Fruit fly (Drosophila melanogaster) whole organism, embryonic: ENCODE data around the gene CG2059.
A peak's percentile ranks its signal among the peaks of the same experiment; 100 is the strongest.

Experiments used
- Asciz ChIP-seq: fragments of 200-800 bp; sonication (Bioruptor generic); optimal IDR thresholded peaks from 2 replicates; lab custom pipeline; 2017; ENCODE audit warnings: missing biosample characterization, mild to moderate bottlenecking, missing genetic modification characterization, missing genetic modification reagents
- BEAF-32 ChIP-seq: fragments of 200-800 bp; sonication (Bioruptor generic); optimal IDR thresholded peaks from 3 replicates; lab custom pipeline; 2017; ENCODE audit warnings: missing biosample characterization, missing genetic modification characterization, mild to moderate bottlenecking, moderate library complexity, missing genetic modification reagents
- BtbVII ChIP-seq: fragments of 200-800 bp; sonication (Bioruptor generic); optimal IDR thresholded peaks from 3 replicates; lab custom pipeline; 2017; ENCODE audit warnings: missing biosample characterization, mild to moderate bottlenecking, missing genetic modification characterization
- CG1024 ChIP-seq: fragments of 200-800 bp; sonication (Bioruptor generic); IDR thresholded peaks from 2 replicates; pipeline ENCODE4 v1.3.6; 2022; ENCODE audit warnings: missing biosample characterization, missing genetic modification characterization
- CG10462 ChIP-seq: fragments of 200-800 bp; sonication (Bioruptor generic); optimal IDR thresholded peaks from 2 replicates; lab custom pipeline; 2016; ENCODE audit warnings: missing biosample characterization, missing genetic modification characterization
- CG11085 ChIP-seq: fragments of 200-800 bp; sonication (Bioruptor generic); IDR thresholded peaks from 2 replicates; pipeline ENCODE4 v1.3.6; 2022; ENCODE audit warnings: missing biosample characterization, missing genetic modification characterization
- CG15479 ChIP-seq: fragments of 200-800 bp; sonication (Bioruptor generic); optimal IDR thresholded peaks from 3 replicates; lab custom pipeline; 2019; ENCODE audit warnings: missing biosample characterization, mild to moderate bottlenecking, missing genetic modification characterization, moderate library complexity
- CG15696 ChIP-seq: fragments of 200-800 bp; sonication (Bioruptor generic); optimal IDR thresholded peaks from 2 replicates; lab custom pipeline; 2019; ENCODE audit warnings: missing biosample characterization, mild to moderate bottlenecking, missing genetic modification characterization, moderate library complexity
- CG18476 ChIP-seq: fragments of 200-800 bp; sonication (Bioruptor generic); optimal IDR thresholded peaks from 2 replicates; lab custom pipeline; 2016; ENCODE audit warnings: missing biosample characterization, mild to moderate bottlenecking, missing genetic modification characterization
- CG2199 ChIP-seq: fragments of 200-800 bp; sonication (Bioruptor generic); IDR thresholded peaks from 3 replicates; pipeline ENCODE4 v1.3.6; 2022; ENCODE audit warnings: missing biosample characterization, missing genetic modification characterization
- CG31224 ChIP-seq: fragments of 200-800 bp; sonication (Bioruptor generic); IDR thresholded peaks from 2 replicates; pipeline ENCODE4 v1.3.6; 2022; ENCODE audit warnings: missing biosample characterization, missing genetic modification characterization
- CG5180 ChIP-seq: fragments of 200-800 bp; sonication (Bioruptor generic); optimal IDR thresholded peaks from 3 replicates; lab custom pipeline; 2017; ENCODE audit warnings: missing biosample characterization, missing genetic modification characterization, mild to moderate bottlenecking, moderate library complexity, missing genetic modification reagents
- CG6272 ChIP-seq: fragments of 200-800 bp; sonication (Bioruptor generic); IDR thresholded peaks from 2 replicates; pipeline ENCODE4 v1.3.6; 2022; ENCODE audit warnings: missing biosample characterization, missing genetic modification characterization
- CG8290 ChIP-seq, 3 experiments: fragments of 200-800 bp; sonication (Bioruptor generic); optimal IDR thresholded peaks; 2 replicates each; lab custom pipeline; 2016 to 2019; ENCODE audit warnings: missing biosample characterization in 3 of 3, missing genetic modification characterization in 3 of 3, mild to moderate bottlenecking in 2 of 3, moderate library complexity in 1 of 3
- CG8765 ChIP-seq: fragments of 200-800 bp; sonication (Bioruptor generic); IDR thresholded peaks from 2 replicates; pipeline ENCODE4 v1.3.6; 2022; ENCODE audit warnings: missing biosample characterization, missing genetic modification characterization
- D ChIP-seq, 2 experiments: fragments of 200-800 bp in 1 of 2; fragments of >200 bp in 1 of 2; sonication (Bioruptor generic) in 1 of 2; optimal IDR thresholded peaks; 2 replicates in 1 of 2; 3 replicates in 1 of 2; lab custom pipeline; 2017; ENCODE audit warnings: mild to moderate bottlenecking in 1 of 2, missing biosample characterization in 1 of 2, missing genetic modification characterization in 1 of 2, missing genetic modification reagents in 1 of 2
- D19A ChIP-seq: fragments of 200-800 bp; optimal IDR thresholded peaks from 3 replicates; lab custom pipeline; 2019; ENCODE audit warnings: missing biosample characterization, mild to moderate bottlenecking, missing genetic modification characterization, moderate library complexity
- Fer2 ChIP-seq: fragments of 200-800 bp; sonication (Bioruptor generic); optimal IDR thresholded peaks from 2 replicates; lab custom pipeline; 2018; ENCODE audit warnings: missing biosample characterization, mild to moderate bottlenecking, missing genetic modification characterization, moderate library complexity
- HLH4C ChIP-seq: fragments of 200-800 bp; sonication (Bioruptor generic); IDR thresholded peaks from 3 replicates; pipeline ENCODE4 v1.3.6; 2022; ENCODE audit warnings: missing biosample characterization, missing genetic modification characterization; ENCODE audit not compliant: partially characterized antibody
- Hand ChIP-seq: fragments of 200-800 bp; sonication (Bioruptor generic); optimal IDR thresholded peaks from 2 replicates; lab custom pipeline; 2017; ENCODE audit warnings: mild to moderate bottlenecking, missing biosample characterization, missing genetic modification reagents, missing genetic modification characterization
- Hey ChIP-seq: fragments of 200-800 bp; sonication (Bioruptor generic); optimal IDR thresholded peaks from 3 replicates; lab custom pipeline; 2018; ENCODE audit warnings: missing biosample characterization, mild to moderate bottlenecking, missing genetic modification characterization
- Hr78 ChIP-seq, 2 experiments: fragments of 200-800 bp in 1 of 2; fragments of >200 bp in 1 of 2; sonication (Bioruptor generic) in 1 of 2; optimal IDR thresholded peaks; 2 replicates each; lab custom pipeline; 2017 to 2019; ENCODE audit warnings: missing biosample characterization in 2 of 2, missing genetic modification characterization in 2 of 2, mild to moderate bottlenecking in 1 of 2, moderate library complexity in 1 of 2
- Meics ChIP-seq: fragments of 200-800 bp; sonication (Bioruptor generic); optimal IDR thresholded peaks from 2 replicates; lab custom pipeline; 2017; ENCODE audit warnings: missing biosample characterization, mild to moderate bottlenecking, missing genetic modification characterization
- Pdp1 ChIP-seq, 2 experiments: fragments of 200-800 bp; sonication (Bioruptor generic); optimal IDR thresholded peaks; 3 replicates each; lab custom pipeline; 2016; ENCODE audit warnings: missing biosample characterization in 2 of 2, missing genetic modification characterization in 2 of 2, mild to moderate bottlenecking in 1 of 2, moderate library complexity in 1 of 2
- Ravus ChIP-seq: fragments of 200-800 bp; sonication (Bioruptor generic); IDR thresholded peaks from 2 replicates; pipeline ENCODE4 v1.3.6; 2022; ENCODE audit warnings: missing biosample characterization, missing genetic modification characterization
- Trl ChIP-seq, 3 experiments: fragments of >200 bp in 2 of 3; fragments of 200-800 bp in 1 of 3; sonication (Bioruptor generic) in 1 of 3; optimal IDR thresholded peaks; 2 replicates in 1 of 3; 3 replicates in 2 of 3; lab custom pipeline; 2016 to 2017; ENCODE audit warnings: missing biosample characterization in 1 of 3, missing genetic modification characterization in 1 of 3
- Xrp1 ChIP-seq: fragments of 200-800 bp; sonication (Bioruptor generic); IDR thresholded peaks from 2 replicates; pipeline ENCODE4 v1.3.6; 2022; ENCODE audit warnings: missing biosample characterization, missing genetic modification characterization
- caup ChIP-seq: fragments of 200-800 bp; sonication (Bioruptor generic); optimal IDR thresholded peaks from 3 replicates; lab custom pipeline; 2017; ENCODE audit warnings: missing biosample characterization, mild to moderate bottlenecking, missing genetic modification characterization, moderate library complexity; ENCODE audit not compliant: severe bottlenecking
- crc ChIP-seq: fragments of 200-800 bp; sonication (Bioruptor generic); optimal IDR thresholded peaks from 2 replicates; lab custom pipeline; 2016; ENCODE audit warnings: missing biosample characterization, missing genetic modification characterization
- croc ChIP-seq: fragments of 200-800 bp; sonication (Bioruptor generic); conservative IDR thresholded peaks from 3 replicates; pipeline ENCODE4 v1.3.6; 2022; ENCODE audit warnings: missing biosample characterization, missing genetic modification characterization
- dmrt99B ChIP-seq: fragments of 200-800 bp; sonication (Bioruptor generic); optimal IDR thresholded peaks from 2 replicates; lab custom pipeline; 2018; ENCODE audit warnings: missing biosample characterization, mild to moderate bottlenecking, missing genetic modification characterization, moderate library complexity
- dysf ChIP-seq: fragments of 200-800 bp; sonication (Bioruptor generic); IDR thresholded peaks from 3 replicates; pipeline ENCODE4 v1.3.6; 2022; ENCODE audit warnings: missing biosample characterization, missing genetic modification characterization
- fd96Cb ChIP-seq: fragments of 200-800 bp; sonication (Bioruptor generic); optimal IDR thresholded peaks from 2 replicates; lab custom pipeline; 2018; ENCODE audit warnings: missing biosample characterization, mild to moderate bottlenecking, missing genetic modification characterization, moderate library complexity
- gem ChIP-seq: fragments of 200-800 bp; sonication (Bioruptor generic); optimal IDR thresholded peaks from 2 replicates; lab custom pipeline; 2019; ENCODE audit warnings: missing biosample characterization, mild to moderate bottlenecking, missing genetic modification characterization, moderate library complexity
- gsb ChIP-seq: fragments of 200-800 bp; sonication (Bioruptor generic); IDR thresholded peaks from 2 replicates; pipeline ENCODE4 v1.3.6; 2022; ENCODE audit warnings: missing biosample characterization, missing genetic modification characterization
- hth ChIP-seq: fragments of >200 bp; optimal IDR thresholded peaks from 2 replicates; lab custom pipeline; 2017; ENCODE audit warnings: inconsistent platforms
- jigr1 ChIP-seq: fragments of 200-800 bp; sonication (Bioruptor generic); IDR thresholded peaks from 3 replicates; pipeline ENCODE4 v1.3.6; 2022; ENCODE audit warnings: missing biosample characterization, missing genetic modification characterization
- oc ChIP-seq: fragments of 200-800 bp; sonication (Bioruptor generic); optimal IDR thresholded peaks from 2 replicates; lab custom pipeline; 2018; ENCODE audit warnings: missing biosample characterization, mild to moderate bottlenecking, missing genetic modification characterization, moderate library complexity
- pnt ChIP-seq: fragments of 200-800 bp; sonication (Bioruptor generic); optimal IDR thresholded peaks from 3 replicates; lab custom pipeline; 2016; ENCODE audit warnings: missing biosample characterization, missing genetic modification characterization
- sqz ChIP-seq: fragments of 200-800 bp; sonication (Bioruptor generic); optimal IDR thresholded peaks from 3 replicates; lab custom pipeline; 2018; ENCODE audit warnings: missing biosample characterization, mild to moderate bottlenecking, missing genetic modification characterization
- sr ChIP-seq: fragments of 200-800 bp; sonication (Bioruptor generic); IDR thresholded peaks from 3 replicates; pipeline ENCODE4 v1.3.6; 2022; ENCODE audit warnings: missing biosample characterization, missing genetic modification characterization
- tin ChIP-seq: fragments of 200-800 bp; sonication (Bioruptor generic); optimal IDR thresholded peaks from 3 replicates; lab custom pipeline; 2016; ENCODE audit warnings: missing biosample characterization, missing genetic modification characterization
- vfl ChIP-seq: fragments of 200-800 bp; sonication (Bioruptor generic); optimal IDR thresholded peaks from 2 replicates; lab custom pipeline; 2016; ENCODE audit warnings: missing biosample characterization, missing genetic modification characterization
- z ChIP-seq: fragments of 200-800 bp; sonication (Bioruptor generic); IDR thresholded peaks from 3 replicates; pipeline ENCODE4 v1.3.6; 2022; ENCODE audit warnings: missing biosample characterization, missing genetic modification characterization

CG2059 gene

DNA sequence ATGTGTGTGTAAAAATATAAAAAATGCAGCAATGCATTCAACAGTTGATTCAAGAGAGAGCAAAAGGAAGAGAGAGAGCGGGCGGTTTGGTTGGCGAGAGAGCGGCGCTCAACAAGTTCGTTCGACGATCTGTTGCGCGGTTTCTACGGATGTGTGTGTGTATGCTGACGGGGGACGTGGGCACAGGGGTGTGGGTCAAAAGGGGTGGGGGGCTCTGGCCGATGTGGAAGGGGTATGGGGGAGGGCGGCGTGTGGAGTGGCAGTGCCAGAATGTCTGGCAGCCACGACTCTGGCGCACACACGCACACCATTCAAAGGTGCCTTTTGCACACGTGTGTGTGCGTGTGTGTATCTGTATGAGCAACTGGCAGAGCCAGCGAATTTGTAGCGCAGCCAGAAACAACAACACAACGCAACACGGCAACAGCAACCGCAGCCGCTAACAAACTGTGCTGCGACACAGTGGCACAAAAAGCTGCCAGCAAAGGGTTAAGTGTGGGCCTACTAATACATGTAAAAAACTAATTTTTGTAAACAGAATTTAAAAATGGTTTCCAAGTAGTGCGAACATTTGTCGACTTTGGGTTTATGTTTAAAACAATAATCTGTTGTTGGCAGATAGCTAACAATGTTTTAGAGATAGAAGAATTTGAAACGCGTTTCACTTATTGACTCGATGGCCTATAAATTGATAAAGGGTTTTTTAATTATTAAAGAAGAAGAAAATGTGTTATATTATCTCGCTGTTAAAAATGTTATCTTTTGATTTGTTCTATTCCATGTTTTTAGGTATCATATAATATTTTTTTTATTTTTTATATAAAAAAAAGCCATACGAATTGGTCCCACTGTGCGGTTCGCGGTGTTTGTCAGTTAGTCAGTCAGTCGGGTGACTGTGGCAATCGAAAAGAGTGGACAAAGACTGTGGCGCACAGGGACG, 20.6 kb downstream of the CG2059 start (continued):
- TF ChIP-seq Hr78 (GFP tag; optimal IDR thresholded peaks at IDR 0.05; lab: Kevin White, UChicago) (peak in 1 of 2 experiments; percentile 60), gem (tag; lab: Kevin White, UChicago) (peak; percentile 97), Trl (optimal IDR thresholded peaks at IDR 0.05; lab: Kevin White, UChicago) (peak; percentile 83 to 95), Trl (GFP tag; optimal IDR thresholded peaks at IDR 0.05; lab: Kevin White, UChicago) (peak; percentile 53), CG11085 (GFP tag; lab: Robert Waterston, UW) (no peak; the same call in 1 of the 2 replicates), CG2199 (GFP tag; lab: Robert Waterston, UW) (no peak), Xrp1 (GFP tag; lab: Robert Waterston, UW) (peak; percentile 82), Ravus (GFP tag; lab: Robert Waterston, UW) (peak; percentile 11; the same call in 1 of the 2 replicates), caup (GFP tag; lab: Kevin White, UChicago) (peak; percentile 86), CG15696 (tag; lab: Kevin White, UChicago) (peak; percentile 88), CG31224 (GFP tag; lab: Robert Waterston, UW) (peak; percentile 47; the same call in 1 of the 2 replicates), Fer2 (tag; lab: Kevin White, UChicago) (peak; percentile 72), CG6272 (GFP tag; lab: Robert Waterston, UW) (peak; percentile 47), HLH4C (no peak), CG18476 (GFP tag; lab: Kevin White, UChicago) (peak; percentile 91), pnt (peak; percentile 73), tin (GFP tag; lab: Kevin White, UChicago) (peak; percentile 89), CG10462 (GFP tag; lab: Kevin White, UChicago) (peak; percentile 89), z (GFP tag; lab: Robert Waterston, UW) (0 out of 3 replicates have a peak, but pooled peaks have one; percentile 30), Hey (tag; lab: Kevin White, UChicago) (peak; percentile 22), gsb (GFP tag; lab: Robert Waterston, UW) (peak; percentile 24; the same call in 1 of the 2 replicates), BtbVII (GFP tag; lab: Kevin White, UChicago) (peak; percentile 92), dysf (GFP tag; lab: Robert Waterston, UW) (peak; percentile 87), CG1024 (GFP tag; lab: Robert Waterston, UW) (0 out of 2 replicates have a peak, but pooled peaks have one; percentile 6), Hand (GFP tag; lab: Kevin White, UChicago) (peak; percentile 78), crc (GFP tag; lab: Kevin White, UChicago) (no peak)

DNA sequence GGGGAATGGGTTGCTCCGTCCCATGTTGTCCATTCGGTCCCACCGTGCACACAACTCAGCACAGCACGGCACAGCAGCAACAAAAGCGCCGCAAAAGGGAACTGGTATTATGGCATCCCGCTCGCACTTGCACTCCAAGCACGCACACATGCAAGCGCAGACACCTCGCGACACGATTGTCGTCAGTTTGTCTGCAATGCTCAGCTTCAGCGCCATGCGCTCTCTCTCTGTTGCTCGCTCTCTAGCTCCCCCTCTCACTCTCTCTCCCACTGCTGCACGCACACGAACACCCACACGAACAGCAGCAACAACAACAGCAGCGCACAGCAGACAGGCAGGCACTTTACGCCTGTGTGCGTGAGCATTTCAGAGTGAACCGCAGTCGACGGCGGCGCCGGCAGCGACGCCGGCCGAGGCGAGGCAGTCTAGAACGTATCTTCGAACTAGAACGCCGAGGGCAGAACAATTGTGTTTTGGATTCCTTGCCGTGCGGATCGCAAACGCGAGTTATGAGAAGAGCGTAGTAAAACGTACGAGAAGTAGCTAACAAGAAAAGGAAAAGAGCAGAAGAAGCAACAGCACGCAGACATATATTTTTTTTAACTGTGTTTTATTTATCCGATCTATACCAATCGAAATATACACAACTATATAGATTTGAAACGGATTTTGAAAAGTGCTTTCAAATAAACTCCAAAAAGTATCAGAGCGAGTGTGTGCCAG, 21.5 kb downstream of the CG2059 start, which contains the start of gene brk:
brk (plus strand) TSS at position 462 of the 723 bp plus-strand sequence.
- TF ChIP-seq sr (GFP tag; lab: Robert Waterston, UW) (peak; percentile 98), vfl (no peak), Asciz (GFP tag; lab: Kevin White, UChicago) (no peak), CG8765 (peak; percentile 87), hth (lab: Kevin White, UChicago) (no peak), croc (no peak), CG5180 (GFP tag; lab: Kevin White, UChicago) (peak; percentile 73), CG8290 (GFP tag; optimal IDR thresholded peaks at IDR 0.05; lab: Kevin White, UChicago) (no peak), CG8290 (tag; optimal IDR thresholded peaks at IDR 0.05; lab: Kevin White, UChicago) (peak in 1 of 2 experiments; percentile 40), fd96Cb (tag; lab: Kevin White, UChicago) (no peak), BEAF-32 (GFP tag; lab: Kevin White, UChicago) (no peak), CG15479 (peak; percentile 94), D19A (tag; lab: Kevin White, UChicago) (no peak), Meics (GFP tag; lab: Kevin White, UChicago) (no peak), sqz (GFP tag; lab: Kevin White, UChicago) (no peak), Pdp1 (GFP tag; optimal IDR thresholded peaks at IDR 0.05; lab: Kevin White, UChicago) (no peak), D (optimal IDR thresholded peaks at IDR 0.05; lab: Kevin White, UChicago) (peak; percentile 86), D (GFP tag; optimal IDR thresholded peaks at IDR 0.05; lab: Kevin White, UChicago) (no peak), Ravus (GFP tag; lab: Robert Waterston, UW) (no peak), dmrt99B (tag; lab: Kevin White, UChicago) (no peak), jigr1 (GFP tag; lab: Robert Waterston, UW) (no peak), oc (tag; lab: Kevin White, UChicago) (no peak)
